Worm (Caenorhabditis elegans) whole organism, young adult: ENCODE data around the gene K08D8.4.

Source experiments
- F23B12.7 ChIP-seq: sonication (generic microtip); optimal IDR thresholded peaks from 2 replicates; lab custom pipeline; 2017; ENCODE audit warnings: missing genetic modification characterization, mild to moderate bottlenecking, missing compliant biosample characterization, antibody characterized with exemption, moderate library complexity; ENCODE audit not compliant: insufficient read depth
- F33H1.4 ChIP-seq: fragments of 200-800 bp; sonication (Bioruptor generic); IDR thresholded peaks from 2 replicates; pipeline ENCODE4 v1.3.6; 2022; ENCODE audit warnings: missing genetic modification reagents, missing genetic modification characterization, missing compliant biosample characterization
- F49E8.2 ChIP-seq: sonication (generic microtip); optimal IDR thresholded peaks from 3 replicates; lab custom pipeline; 2017; ENCODE audit warnings: missing genetic modification characterization, mild to moderate bottlenecking, missing compliant biosample characterization, antibody characterized with exemption, moderate library complexity; ENCODE audit not compliant: insufficient read depth
- F52B5.7 ChIP-seq: sonication (generic microtip); optimal IDR thresholded peaks from 2 replicates; lab custom pipeline; 2016; ENCODE audit warnings: mild to moderate bottlenecking, missing genetic modification characterization, missing compliant biosample characterization
- F57C9.4 ChIP-seq: sonication (generic microtip); optimal IDR thresholded peaks from 2 replicates; lab custom pipeline; 2017; ENCODE audit warnings: mild to moderate bottlenecking, missing genetic modification characterization, missing compliant biosample characterization
- T07F8.4 ChIP-seq: sonication (generic microtip); optimal IDR thresholded peaks from 2 replicates; lab custom pipeline; 2016; ENCODE audit warnings: mild to moderate bottlenecking, missing genetic modification characterization, moderate library complexity, missing compliant biosample characterization
- T26A5.8 ChIP-seq: sonication (generic microtip); optimal IDR thresholded peaks from 2 replicates; lab custom pipeline; 2016; ENCODE audit warnings: missing genetic modification characterization, missing compliant biosample characterization
- Y67H2A.10 ChIP-seq: fragments of 200-800 bp; sonication (Bioruptor generic); conservative IDR thresholded peaks from 2 replicates; pipeline ENCODE4 v1.3.6; 2022; ENCODE audit warnings: missing genetic modification reagents, missing genetic modification characterization, missing compliant biosample characterization
- Y95B8A.8 ChIP-seq: fragments of 200-800 bp; sonication (Bioruptor generic); IDR thresholded peaks from 2 replicates; pipeline ENCODE4 v1.3.6; 2022; ENCODE audit warnings: missing genetic modification reagents, missing genetic modification characterization, missing compliant biosample characterization
- akir-1 ChIP-seq: fragments of 200-800 bp; sonication (Bioruptor generic); optimal IDR thresholded peaks from 2 replicates; lab custom pipeline; 2018; ENCODE audit warnings: mild to moderate bottlenecking, missing genetic modification characterization, moderate library complexity, missing compliant biosample characterization
- bed-1 ChIP-seq: fragments of 200-800 bp; sonication (Bioruptor generic); IDR thresholded peaks from 2 replicates; pipeline ENCODE4 v1.3.6; 2022; ENCODE audit warnings: missing genetic modification reagents, missing genetic modification characterization, missing compliant biosample characterization
- bed-2 ChIP-seq: fragments of 200-800 bp; sonication (Bioruptor generic); IDR thresholded peaks from 2 replicates; pipeline ENCODE4 v1.3.6; 2022; ENCODE audit warnings: missing genetic modification reagents, missing genetic modification characterization, missing compliant biosample characterization
- cebp-1 ChIP-seq, 2 experiments: fragments of 200-800 bp in 1 of 2; sonication (Bioruptor generic) in 1 of 2; sonication (generic microtip) in 1 of 2; IDR thresholded peaks in 1 of 2; optimal IDR thresholded peaks in 1 of 2; 2 replicates each; pipeline versions ENCODE4 v1.3.6 to Lab custom; 2017 to 2022; ENCODE audit warnings: missing compliant biosample characterization in 2 of 2, missing genetic modification characterization in 2 of 2, mild to moderate bottlenecking in 1 of 2, missing genetic modification reagents in 1 of 2, moderate library complexity in 1 of 2
- cebp-2 ChIP-seq: fragments of 200-800 bp; sonication (Bioruptor generic); IDR thresholded peaks from 2 replicates; pipeline ENCODE4 v1.3.6; 2022; ENCODE audit warnings: missing genetic modification characterization, missing compliant biosample characterization
- ceh-58 ChIP-seq: fragments of 200-800 bp; sonication (Bioruptor generic); IDR thresholded peaks from 2 replicates; pipeline ENCODE4 v1.3.6; 2022; ENCODE audit warnings: missing genetic modification characterization, missing compliant biosample characterization
- egl-44 ChIP-seq: fragments of 200-800 bp; sonication (Bioruptor generic); IDR thresholded peaks from 2 replicates; pipeline ENCODE4 v1.3.6; 2022; ENCODE audit warnings: missing genetic modification reagents, missing genetic modification characterization, missing compliant biosample characterization
- ets-4 ChIP-seq: fragments of 200-800 bp; sonication (Bioruptor generic); optimal IDR thresholded peaks from 2 replicates; lab custom pipeline; 2018; ENCODE audit warnings: mild to moderate bottlenecking, missing genetic modification characterization, missing compliant biosample characterization
- hlh-12 ChIP-seq: sonication (generic microtip); optimal IDR thresholded peaks from 2 replicates; lab custom pipeline; 2016; ENCODE audit warnings: missing genetic modification characterization, missing compliant biosample characterization
- hrde-1 ChIP-seq: sonication (generic microtip); optimal IDR thresholded peaks from 2 replicates; lab custom pipeline; 2016; ENCODE audit warnings: missing genetic modification characterization, mild to moderate bottlenecking, missing compliant biosample characterization, moderate library complexity, missing genotype, missing genetic modification reagents, borderline replicate concordance
- let-526 ChIP-seq: fragments of 200-800 bp; sonication (Bioruptor generic); IDR thresholded peaks from 2 replicates; pipeline ENCODE4 v1.3.6; 2022; ENCODE audit warnings: missing genetic modification reagents, missing genetic modification characterization, missing compliant biosample characterization
- lin-54 ChIP-seq: fragments of 200-800 bp; sonication (Bioruptor generic); optimal IDR thresholded peaks from 2 replicates; lab custom pipeline; 2018; ENCODE audit warnings: mild to moderate bottlenecking, missing genetic modification characterization, missing compliant biosample characterization
- madf-8 ChIP-seq: fragments of 200-800 bp; sonication (Bioruptor generic); conservative IDR thresholded peaks from 2 replicates; pipeline ENCODE4 v1.3.6; 2022; ENCODE audit warnings: missing genetic modification reagents, missing genetic modification characterization, missing compliant biosample characterization
- mcd-1 ChIP-seq: fragments of 200-800 bp; sonication (Bioruptor generic); IDR thresholded peaks from 2 replicates; pipeline ENCODE4 v1.3.6; 2022; ENCODE audit warnings: missing genetic modification reagents, missing genetic modification characterization, missing compliant biosample characterization
- mxl-1 ChIP-seq: sonication (generic microtip); optimal IDR thresholded peaks from 2 replicates; lab custom pipeline; 2016; ENCODE audit warnings: missing genetic modification characterization, missing compliant biosample characterization
- nhr-80 ChIP-seq: sonication (generic microtip); optimal IDR thresholded peaks from 2 replicates; lab custom pipeline; 2016; ENCODE audit warnings: missing genetic modification characterization, missing compliant biosample characterization
- pbrm-1 ChIP-seq: fragments of 200-800 bp; sonication (Bioruptor generic); IDR thresholded peaks from 2 replicates; pipeline ENCODE4 v1.3.6; 2022; ENCODE audit warnings: missing genetic modification reagents, missing genetic modification characterization, missing compliant biosample characterization
- rec-8 ChIP-seq, 2 experiments: sonication (generic microtip); optimal IDR thresholded peaks; 2 replicates each; lab custom pipeline; 2016; ENCODE audit warnings: mild to moderate bottlenecking in 2 of 2, missing genetic modification characterization in 2 of 2, missing genetic modification reagents in 2 of 2, missing genotype in 2 of 2, missing biosample characterization in 1 of 2, missing compliant biosample characterization in 1 of 2, moderate library complexity in 1 of 2
- snpc-3.4 ChIP-seq: sonication (generic microtip); optimal IDR thresholded peaks from 2 replicates; lab custom pipeline; 2017; ENCODE audit warnings: missing genetic modification characterization, mild to moderate bottlenecking, missing compliant biosample characterization, antibody characterized with exemption, moderate library complexity, missing genotype, missing genetic modification reagents
- sptf-2 ChIP-seq: fragments of 200-800 bp; sonication (Bioruptor generic); optimal IDR thresholded peaks from 2 replicates; lab custom pipeline; 2018; ENCODE audit warnings: mild to moderate bottlenecking, missing genetic modification characterization, missing compliant biosample characterization
- tbx-9 ChIP-seq: sonication (generic microtip); optimal IDR thresholded peaks from 2 replicates; lab custom pipeline; 2016; ENCODE audit warnings: borderline replicate concordance, missing genetic modification characterization, inconsistent platforms, missing compliant biosample characterization
- unc-130 ChIP-seq: sonication (generic microtip); optimal IDR thresholded peaks from 2 replicates; lab custom pipeline; 2016; ENCODE audit warnings: missing genetic modification reagents, missing genetic modification characterization, missing compliant biosample characterization
- ztf-22 ChIP-seq: fragments of 200-800 bp; sonication (Bioruptor generic); optimal IDR thresholded peaks from 2 replicates; lab custom pipeline; 2018; ENCODE audit warnings: mild to moderate bottlenecking, missing genetic modification characterization, moderate library complexity, missing compliant biosample characterization
- ztf-6 ChIP-seq: fragments of 200-800 bp; sonication (Bioruptor generic); IDR thresholded peaks from 2 replicates; pipeline ENCODE4 v1.3.6; 2022; ENCODE audit warnings: missing genetic modification reagents, missing genetic modification characterization, missing compliant biosample characterization

The K08D8.4 gene

DNA sequence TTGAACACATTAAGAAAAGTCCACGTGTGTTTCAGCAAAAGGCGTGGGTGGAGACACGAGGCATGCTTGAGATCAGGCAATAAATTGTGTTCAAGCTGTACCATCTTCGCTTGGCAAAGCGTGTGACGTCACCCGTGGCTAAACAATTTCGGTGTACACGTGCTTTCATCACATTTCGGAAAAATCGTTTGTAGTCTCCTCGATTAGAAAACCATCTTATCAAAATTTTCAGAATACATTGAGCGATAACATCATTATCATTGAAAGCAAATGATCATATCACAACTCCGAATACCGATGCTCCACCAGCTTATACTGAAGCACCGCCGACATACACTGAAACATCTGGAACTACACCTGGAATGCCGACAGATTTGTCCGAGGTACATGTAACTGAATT, 8.2 kb downstream of the K08D8.4 start:
- TF ChIP-seq bed-2 (no peak), nhr-80 (tag; lab: Kevin White, UChicago) (peak; percentile 18), madf-8 (no peak), rec-8 (tag; optimal IDR thresholded peaks at IDR 0.05; lab: Kevin White, UChicago) (no peak), snpc-3.4 (tag; lab: Kevin White, UChicago) (no peak), unc-130 (GFP tag; lab: Kevin White, UChicago) (no peak), T26A5.8 (tag; lab: Kevin White, UChicago) (no peak)

ce11 chrIV:12900267-12900666, 9.5 kb downstream of the K08D8.4 start, which contains the start of gene K08D8.10:
Gene K08D8.10, plus strand, starts transcription at chrIV:12900567.
- TF ChIP-seq ets-4 (GFP tag; lab: Kevin White, UChicago) (no peak), let-526 (no peak), F57C9.4 (tag; lab: Kevin White, UChicago) (no peak), pbrm-1 (GFP tag; lab: Robert Waterston, UW) (no peak), mxl-1 (tag; lab: Kevin White, UChicago) (no peak), cebp-2 (GFP tag; lab: Robert Waterston, UW) (no peak), ztf-22 (GFP tag; lab: Kevin White, UChicago) (no peak), akir-1 (GFP tag; lab: Kevin White, UChicago) (no peak), T07F8.4 (tag; lab: Kevin White, UChicago) (no peak), F52B5.7 (tag; lab: Kevin White, UChicago) (no peak)

DNA sequence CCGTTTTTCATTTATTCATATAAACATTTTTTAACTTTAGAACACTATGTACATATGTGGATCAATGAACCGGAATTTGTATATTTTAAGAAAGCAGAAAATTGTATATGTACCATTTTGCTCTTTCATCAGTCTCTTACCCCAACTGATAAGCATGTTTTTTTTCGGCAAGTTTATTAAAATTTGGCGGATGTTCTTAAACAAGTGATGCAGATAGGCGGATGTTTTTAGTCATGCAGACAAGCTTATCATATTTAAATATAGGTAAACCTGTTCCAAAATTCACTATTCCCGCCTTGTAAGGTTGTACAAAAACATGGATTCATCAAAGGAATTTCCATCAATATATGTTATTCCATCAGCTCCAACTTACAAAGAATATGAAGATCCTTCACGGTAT, 10.4 kb downstream of the K08D8.4 start, which contains the start of gene K08D8.9:
Gene K08D8.9, plus strand, starts transcription at position 301 of the 400 bp plus-strand sequence.
- TF ChIP-seq Y95B8A.8 (GFP tag; lab: Robert Waterston, UW) (no peak), F33H1.4 (no peak), T26A5.8 (tag; lab: Kevin White, UChicago) (no peak), hlh-12 (tag; lab: Kevin White, UChicago) (no peak), tbx-9 (tag; lab: Kevin White, UChicago) (no peak), F49E8.2 (tag; lab: Kevin White, UChicago) (no peak), bed-1 (GFP tag; lab: Robert Waterston, UW) (no peak), Y67H2A.10 (GFP tag; lab: Robert Waterston, UW) (no peak), hrde-1 (tag; lab: Kevin White, UChicago) (no peak), ztf-6 (GFP tag; lab: Robert Waterston, UW) (no peak), sptf-2 (GFP tag; lab: Kevin White, UChicago) (no peak), madf-8 (no peak), let-526 (no peak)

DNA sequence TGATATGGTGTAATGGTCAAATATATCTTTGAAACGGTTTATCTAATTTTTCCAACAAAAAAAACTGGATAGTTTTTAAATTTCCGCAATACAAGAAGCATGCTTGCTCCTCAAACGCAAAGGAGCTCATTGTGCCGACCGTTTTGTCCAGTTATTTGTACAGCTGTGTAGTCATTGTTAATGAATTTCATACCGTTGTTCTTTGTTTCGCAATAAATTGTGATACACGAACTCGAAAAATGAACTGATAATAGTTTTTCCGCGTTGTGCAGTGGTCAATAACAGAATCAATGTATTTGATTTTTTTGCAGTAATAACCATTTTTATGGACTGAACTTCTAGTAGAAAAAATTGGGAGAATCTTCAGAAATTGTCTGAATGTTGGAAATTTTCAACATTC, 11.0 kb downstream of the K08D8.4 start:
- TF ChIP-seq ceh-58 (GFP tag; lab: Robert Waterston, UW) (no peak), F23B12.7 (no peak), cebp-1 (GFP tag; IDR thresholded peaks at IDR 0.05; lab: Robert Waterston, UW) (no peak), cebp-1 (tag; optimal IDR thresholded peaks at IDR 0.05; lab: Kevin White, UChicago) (peak; percentile 37)

DNA sequence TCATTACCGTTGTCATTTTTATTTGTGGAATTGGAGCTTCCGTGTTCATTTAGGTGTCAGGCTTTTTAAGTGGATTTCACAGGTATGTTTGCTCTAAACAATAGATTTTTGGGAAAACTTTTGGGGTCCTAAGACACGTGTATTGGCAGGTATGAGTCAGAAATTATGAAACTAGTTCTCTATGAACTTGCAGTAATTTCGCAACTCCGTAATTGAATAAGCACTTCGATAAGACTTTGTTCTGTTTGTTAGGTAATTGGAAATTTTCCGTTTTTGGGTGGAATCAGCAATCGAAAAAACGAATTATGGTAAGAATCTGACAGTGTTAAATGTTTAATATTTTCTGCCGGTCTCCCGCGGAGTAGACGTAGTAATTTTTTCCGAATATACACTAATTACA, 12.7 kb downstream of the K08D8.4 start:
- TF ChIP-seq ets-4 (GFP tag; lab: Kevin White, UChicago), result no peak
- TF ChIP-seq lin-54, result no peak
- peak; percentile 57; the same call in 1 of the 2 replicates for TF ChIP-seq cebp-1 (GFP tag; IDR thresholded peaks at IDR 0.05; lab: Robert Waterston, UW)
- peak; percentile 79 for TF ChIP-seq cebp-1 (tag; optimal IDR thresholded peaks at IDR 0.05; lab: Kevin White, UChicago)
- no peak for TF ChIP-seq unc-130 (GFP tag; lab: Kevin White, UChicago)
- TF ChIP-seq mcd-1, result no peak
- TF ChIP-seq egl-44 (GFP tag; lab: Robert Waterston, UW), result no peak
